Worm (Caenorhabditis elegans) whole organism, early embryonic: Measurements from ENCODE around the gene Y47D3A.31.

Experiments
- B0310.2 ChIP-seq: sonication (generic microtip); optimal IDR thresholded peaks from 2 replicates; lab custom pipeline; 2016; ENCODE audit warnings: mild to moderate bottlenecking, missing genetic modification characterization, missing compliant biosample characterization
- F13C5.2 ChIP-seq: sonication (generic microtip); optimal IDR thresholded peaks from 2 replicates; lab custom pipeline; 2017; ENCODE audit warnings: mild to moderate bottlenecking, missing genetic modification characterization, inconsistent platforms, missing compliant biosample characterization
- aly-1 ChIP-seq: sonication (generic microtip); optimal IDR thresholded peaks from 2 replicates; lab custom pipeline; 2016; ENCODE audit warnings: missing genetic modification characterization, missing compliant biosample characterization
- ama-1 ChIP-seq: fragments of 150-350 bp; optimal IDR thresholded peaks from 2 replicates; lab custom pipeline; 2014
- ceh-13 ChIP-seq: fragments of 200-800 bp; sonication (Bioruptor generic); optimal IDR thresholded peaks from 2 replicates; lab custom pipeline; 2018; ENCODE audit warnings: mild to moderate bottlenecking, missing genetic modification characterization, missing compliant biosample characterization
- ceh-36 ChIP-seq: sonication (generic microtip); optimal IDR thresholded peaks from 2 replicates; lab custom pipeline; 2016; ENCODE audit warnings: missing genetic modification characterization, inconsistent platforms, missing compliant biosample characterization
- ets-7 ChIP-seq: sonication (generic microtip); optimal IDR thresholded peaks from 2 replicates; lab custom pipeline; 2016; ENCODE audit warnings: missing genotype, missing genetic modification characterization, missing compliant biosample characterization
- flt-1 ChIP-seq: fragments of 200-800 bp; sonication (Bioruptor generic); IDR thresholded peaks from 2 replicates; pipeline ENCODE4 v1.3.6; 2022; ENCODE audit warnings: missing genetic modification characterization, missing compliant biosample characterization
- hmbx-1 ChIP-seq: sonication (generic microtip); optimal IDR thresholded peaks from 2 replicates; lab custom pipeline; 2016; ENCODE audit warnings: mild to moderate bottlenecking, missing genetic modification characterization, missing compliant biosample characterization
- hmg-4 ChIP-seq: fragments of 200-800 bp; sonication (Bioruptor generic); optimal IDR thresholded peaks from 2 replicates; lab custom pipeline; 2018; ENCODE audit warnings: mild to moderate bottlenecking, missing genetic modification characterization, missing compliant biosample characterization
- hnd-1 ChIP-seq: sonication (generic microtip); optimal IDR thresholded peaks from 2 replicates; lab custom pipeline; 2016; ENCODE audit warnings: missing genetic modification characterization, missing compliant biosample characterization
- pes-1 ChIP-seq: fragments of 200-800 bp; sonication (Bioruptor generic); IDR thresholded peaks from 2 replicates; pipeline ENCODE4 v1.3.6; 2022; ENCODE audit warnings: missing genetic modification reagents, missing genetic modification characterization, missing compliant biosample characterization
- scrt-1 ChIP-seq: fragments of 200-800 bp; sonication (Bioruptor generic); IDR thresholded peaks from 2 replicates; pipeline ENCODE4 v1.3.6; 2022; ENCODE audit warnings: missing genetic modification characterization, missing compliant biosample characterization
- sea-1 ChIP-seq: fragments of 200-800 bp; sonication (Bioruptor generic); conservative IDR thresholded peaks from 2 replicates; pipeline ENCODE4 v1.3.6; 2022; ENCODE audit warnings: missing genetic modification characterization, missing compliant biosample characterization
- tbx-11 ChIP-seq: fragments of 200-800 bp; sonication (Bioruptor generic); IDR thresholded peaks from 2 replicates; pipeline ENCODE4 v1.3.6; 2022; ENCODE audit warnings: missing genetic modification characterization, missing compliant biosample characterization
- tbx-37 ChIP-seq: fragments of 200-800 bp; sonication (Bioruptor generic); conservative IDR thresholded peaks from 2 replicates; pipeline ENCODE4 v1.3.6; 2022; ENCODE audit warnings: missing genetic modification reagents, missing genetic modification characterization, missing compliant biosample characterization
- tra-4 ChIP-seq: sonication (generic microtip); optimal IDR thresholded peaks from 2 replicates; lab custom pipeline; 2017; ENCODE audit warnings: missing genetic modification characterization, missing compliant biosample characterization

The Y47D3A.31 gene

DNA sequence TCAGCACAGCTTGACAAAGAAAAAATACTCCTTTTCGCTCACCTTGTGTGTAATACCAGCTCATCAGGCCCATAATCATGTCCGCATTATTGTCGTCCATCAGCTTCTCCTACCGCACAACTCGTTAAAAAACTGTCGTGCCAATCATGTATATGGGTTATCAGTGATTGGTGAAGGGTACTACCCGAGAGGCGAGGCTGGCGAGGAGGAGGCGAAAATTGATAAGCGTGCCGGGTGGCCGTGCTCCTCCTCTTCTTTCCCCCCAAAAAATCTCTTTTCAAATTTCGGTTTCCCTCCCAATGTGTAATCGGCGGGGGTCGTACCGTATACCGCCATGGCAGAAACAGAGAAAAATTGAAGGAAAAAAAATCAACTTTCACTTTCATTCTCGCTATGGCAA is 31.1 kb upstream of the Y47D3A.31 start:
- TF ChIP-seq pes-1 (GFP tag; lab: Robert Waterston, UW) (no peak), hnd-1 (tag; lab: Kevin White, UChicago) (no peak), F13C5.2 (tag; lab: Kevin White, UChicago) (no peak), tra-4 (tag; lab: Kevin White, UChicago) (no peak), tbx-37 (GFP tag; lab: Robert Waterston, UW) (no peak), hmg-4 (GFP tag; lab: Kevin White, UChicago) (no peak), tbx-11 (GFP tag; lab: Robert Waterston, UW) (no peak), ceh-13 (no peak), ets-7 (tag; lab: Kevin White, UChicago) (no peak), flt-1 (GFP tag; lab: Robert Waterston, UW) (no peak), ceh-36 (tag; lab: Kevin White, UChicago) (no peak), scrt-1 (no peak), aly-1 (no peak), hmbx-1 (tag; lab: Kevin White, UChicago) (no peak), B0310.2 (tag; lab: Kevin White, UChicago) (no peak), sea-1 (GFP tag; lab: Robert Waterston, UW) (no peak), ama-1 (lab: Kevin White, UChicago) (no peak)

DNA sequence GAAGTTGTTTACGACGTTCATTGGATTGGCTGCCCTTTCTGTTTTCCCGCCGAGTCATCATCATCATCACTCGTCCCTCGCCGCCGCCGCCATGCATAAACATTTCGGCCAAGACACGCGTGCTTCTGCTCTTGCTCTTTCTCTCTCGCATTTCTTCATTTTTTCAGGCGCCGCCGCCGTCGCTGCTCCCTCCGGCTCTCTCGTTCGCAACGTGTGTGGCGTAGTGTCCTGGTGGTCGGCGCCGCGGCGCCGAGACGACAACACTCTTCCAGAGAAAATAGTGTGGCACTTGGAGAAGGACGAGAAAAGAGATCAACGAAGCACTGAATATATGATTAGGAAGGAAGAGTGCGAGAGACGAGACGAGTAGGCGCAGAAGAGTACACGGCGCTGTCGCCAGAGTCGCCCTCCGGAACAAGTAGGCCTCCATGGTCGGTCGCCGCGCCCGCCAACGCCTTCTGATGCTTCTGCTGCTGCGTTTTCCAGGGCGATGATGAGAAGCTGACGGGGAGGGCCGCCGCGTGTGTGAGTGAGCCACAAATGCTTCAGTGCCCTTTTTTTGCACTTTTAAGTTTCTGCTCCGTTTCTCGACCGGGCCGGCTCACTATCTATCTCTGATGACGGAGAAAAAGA is 28.6 kb upstream of the Y47D3A.31 start:
- no peak for TF ChIP-seq flt-1 (GFP tag; lab: Robert Waterston, UW)
- TF ChIP-seq B0310.2 (tag; lab: Kevin White, UChicago), result no peak
- TF ChIP-seq tbx-37 (GFP tag; lab: Robert Waterston, UW), result no peak
- TF ChIP-seq ceh-13, result no peak
- no peak for TF ChIP-seq hmg-4 (GFP tag; lab: Kevin White, UChicago)
- TF ChIP-seq scrt-1, result no peak
- no peak for TF ChIP-seq pes-1 (GFP tag; lab: Robert Waterston, UW)
- no peak for TF ChIP-seq sea-1 (GFP tag; lab: Robert Waterston, UW)

- TF ChIP-seq scrt-1 (no peak), B0310.2 (tag; lab: Kevin White, UChicago) (no peak), tbx-37 (GFP tag; lab: Robert Waterston, UW) (no peak), hmg-4 (GFP tag; lab: Kevin White, UChicago) (no peak), pes-1 (GFP tag; lab: Robert Waterston, UW) (no peak), ama-1 (lab: Kevin White, UChicago) (no peak), ceh-36 (tag; lab: Kevin White, UChicago) (no peak), hnd-1 (tag; lab: Kevin White, UChicago) (no peak), flt-1 (GFP tag; lab: Robert Waterston, UW) (no peak), aly-1 (no peak), ceh-13 (no peak), tra-4 (tag; lab: Kevin White, UChicago) (no peak), hmbx-1 (tag; lab: Kevin White, UChicago) (no peak), ets-7 (tag; lab: Kevin White, UChicago) (no peak), sea-1 (GFP tag; lab: Robert Waterston, UW) (no peak), F13C5.2 (tag; lab: Kevin White, UChicago) (no peak), tbx-11 (GFP tag; lab: Robert Waterston, UW) (no peak)
Observed at ce11 chrIII:11175642-11176217, 18.7 kb upstream of the Y47D3A.31 start.

DNA sequence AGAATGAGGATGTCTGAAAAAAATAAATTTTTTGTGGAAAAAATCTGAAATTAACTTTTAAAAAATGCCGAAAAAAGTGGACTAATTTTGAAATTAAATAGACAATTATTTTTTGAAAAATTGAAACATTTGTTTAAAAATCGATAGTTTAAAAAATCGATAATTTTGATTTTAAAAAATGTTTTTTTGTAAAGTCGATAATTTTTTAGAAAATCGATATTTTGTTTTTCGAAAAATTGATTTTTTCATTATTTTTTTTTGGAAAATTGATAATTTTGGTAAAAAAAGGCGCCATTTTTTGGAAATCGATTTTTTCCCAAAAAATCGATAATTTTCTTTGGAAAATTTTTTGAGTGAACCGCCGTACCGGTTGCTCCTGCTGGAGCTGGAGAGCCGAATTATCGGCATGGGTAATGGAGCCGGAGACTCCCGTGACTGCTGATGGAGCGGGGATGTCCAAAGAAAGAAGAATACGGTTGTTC is 15.3 kb upstream of the Y47D3A.31 start:
- TF ChIP-seq tbx-37 (GFP tag; lab: Robert Waterston, UW), result no peak
- no peak for TF ChIP-seq scrt-1
- no peak for TF ChIP-seq ceh-36 (tag; lab: Kevin White, UChicago)
- no peak for TF ChIP-seq ets-7 (tag; lab: Kevin White, UChicago)
- TF ChIP-seq flt-1 (GFP tag; lab: Robert Waterston, UW), result no peak

- TF ChIP-seq scrt-1 (no peak), sea-1 (GFP tag; lab: Robert Waterston, UW) (no peak), ets-7 (tag; lab: Kevin White, UChicago) (no peak), hnd-1 (tag; lab: Kevin White, UChicago) (no peak), tbx-11 (GFP tag; lab: Robert Waterston, UW) (no peak)
Observed at ce11 chrIII:11170509-11170908, 13.5 kb upstream of the Y47D3A.31 start.

DNA sequence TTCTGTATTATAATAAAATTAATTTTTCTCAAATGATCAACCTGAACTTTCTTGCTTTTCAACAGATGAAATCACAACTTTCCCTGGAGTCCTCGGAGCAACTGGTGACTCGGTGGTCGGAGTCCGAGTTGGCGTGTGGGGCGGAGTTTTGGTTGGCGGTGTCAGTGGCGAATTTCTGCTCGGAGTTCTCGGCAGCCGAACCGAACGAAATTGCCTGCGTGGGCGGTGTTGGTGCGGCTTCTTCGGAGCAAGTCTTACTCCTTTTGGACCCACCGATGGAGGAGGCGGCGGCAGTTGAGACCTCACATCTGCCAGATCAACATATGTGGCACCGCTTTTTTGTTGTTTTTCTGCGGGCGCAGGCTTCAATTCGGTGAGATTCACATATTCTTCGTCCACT is 12.7 kb upstream of the Y47D3A.31 start:
- TF ChIP-seq F13C5.2 (tag; lab: Kevin White, UChicago) (no peak), B0310.2 (tag; lab: Kevin White, UChicago) (no peak), tbx-11 (GFP tag; lab: Robert Waterston, UW) (no peak), tbx-37 (GFP tag; lab: Robert Waterston, UW) (no peak), ets-7 (tag; lab: Kevin White, UChicago) (no peak), tra-4 (tag; lab: Kevin White, UChicago) (no peak), ceh-36 (tag; lab: Kevin White, UChicago) (no peak), flt-1 (GFP tag; lab: Robert Waterston, UW) (no peak), aly-1 (no peak), hnd-1 (tag; lab: Kevin White, UChicago) (no peak), hmbx-1 (tag; lab: Kevin White, UChicago) (no peak), ceh-13 (no peak), ama-1 (lab: Kevin White, UChicago) (no peak), pes-1 (GFP tag; lab: Robert Waterston, UW) (no peak), sea-1 (GFP tag; lab: Robert Waterston, UW) (no peak)

ce11 chrIII:11157916-11158315 is 917 bp upstream of the Y47D3A.31 start:
- TF ChIP-seq hmg-4 (GFP tag; lab: Kevin White, UChicago), result no peak
- TF ChIP-seq ceh-36 (tag; lab: Kevin White, UChicago), result no peak
- no peak for TF ChIP-seq scrt-1
- no peak for TF ChIP-seq ceh-13
- no peak for TF ChIP-seq flt-1 (GFP tag; lab: Robert Waterston, UW)
- no peak for TF ChIP-seq sea-1 (GFP tag; lab: Robert Waterston, UW)
